Fruit fly (Drosophila melanogaster): ENCODE results near the gene Gss2.

Gss2 gene

DNA sequence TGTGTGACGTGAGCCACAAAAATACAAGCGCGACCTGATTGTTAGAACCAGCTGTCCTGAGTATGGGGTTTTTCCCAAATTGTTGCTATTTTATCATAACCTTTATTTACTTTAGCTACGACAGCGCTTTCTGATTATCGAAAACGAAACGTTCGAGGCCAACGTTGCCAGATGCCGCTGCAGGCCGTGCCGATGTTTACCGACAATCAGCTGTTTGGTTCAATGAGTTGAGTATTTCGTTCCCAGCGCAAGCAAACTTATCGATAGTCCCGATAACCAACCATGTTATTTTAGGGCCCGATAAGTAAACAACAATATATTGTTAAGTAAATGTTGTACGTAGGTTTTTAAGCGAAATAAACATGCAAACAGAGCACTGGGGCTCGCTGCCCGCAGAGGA, 49.3 kb upstream of the Gss2 start, which contains the start of the genes CG15814 and Spt7 (continued):
- TF ChIP-seq CG7963 (GFP tag; IDR thresholded peaks at IDR 0.05; ENCODE audit: partially characterized antibody) = peak; percentile 81
- peak; percentile 35 for TF ChIP-seq wek (GFP tag; optimal IDR thresholded peaks at IDR 0.05)
- TF ChIP-seq Ravus (GFP tag; IDR thresholded peaks at IDR 0.05) = no peak
- TF ChIP-seq CG6683 (GFP tag; optimal IDR thresholded peaks at IDR 0.05) = peak; percentile 31
- TF ChIP-seq CG7357 (GFP tag; IDR thresholded peaks at IDR 0.05) = no peak
- TF ChIP-seq ttk (GFP tag; IDR thresholded peaks at IDR 0.05) = no peak
- no peak for TF ChIP-seq CG6813 (GFP tag; optimal IDR thresholded peaks at IDR 0.05)
- TF ChIP-seq CG7839 (tag; optimal IDR thresholded peaks at IDR 0.05) = no peak
- no peak for TF ChIP-seq Eip74EF (GFP tag; optimal IDR thresholded peaks at IDR 0.05)
- TF ChIP-seq CG8359 (GFP tag; optimal IDR thresholded peaks at IDR 0.05; ENCODE audit: borderline replicate concordance) = no peak
- peak; percentile 62 for TF ChIP-seq pfk (GFP tag; optimal IDR thresholded peaks at IDR 0.05)
- TF ChIP-seq CG17328 (GFP tag; IDR thresholded peaks at IDR 0.05) = no peak
- TF ChIP-seq Usf (GFP tag; optimal IDR thresholded peaks at IDR 0.05) = no peak
- no peak for TF ChIP-seq oc (tag; optimal IDR thresholded peaks at IDR 0.05)
- TF ChIP-seq CG8944 (GFP tag; optimal IDR thresholded peaks at IDR 0.05) = no peak
- TF ChIP-seq CG2129 (GFP tag; IDR thresholded peaks at IDR 0.05; ENCODE audit: partially characterized antibody) = peak; percentile 54
- TF ChIP-seq salm (tag; optimal IDR thresholded peaks at IDR 0.05) = no peak
- TF ChIP-seq fru (optimal IDR thresholded peaks at IDR 0.05) = no peak
- TF ChIP-seq Aef1 (GFP tag; IDR thresholded peaks at IDR 0.05) = no peak
- no peak for TF ChIP-seq fd96Cb (tag; optimal IDR thresholded peaks at IDR 0.05)
- TF ChIP-seq ssp (GFP tag; IDR thresholded peaks at IDR 0.05) = no peak
- TF ChIP-seq ken (GFP tag; IDR thresholded peaks at IDR 0.05) = no peak
- no peak for TF ChIP-seq nau (GFP tag; optimal IDR thresholded peaks at IDR 0.05)
- peak; percentile 84 for TF ChIP-seq Opbp (GFP tag; IDR thresholded peaks at IDR 0.05; ENCODE audit: partially characterized antibody)
- no peak for TF ChIP-seq Ptx1 (GFP tag; IDR thresholded peaks at IDR 0.05)
- TF ChIP-seq CG14014 (GFP tag; IDR thresholded peaks at IDR 0.05) = peak; percentile 18; the same call in 1 of the 2 replicates
- TF ChIP-seq Ets97D (GFP tag; optimal IDR thresholded peaks at IDR 0.05) = peak; percentile 47
- peak; percentile 26 for TF ChIP-seq slp2 (GFP tag; optimal IDR thresholded peaks at IDR 0.05)
- peak; percentile 37 for TF ChIP-seq schlank (tag; optimal IDR thresholded peaks at IDR 0.05)
- no peak for TF ChIP-seq CG6689 (GFP tag; IDR thresholded peaks at IDR 0.05)
- no peak for TF ChIP-seq NC2α (GFP tag; optimal IDR thresholded peaks at IDR 0.05)
- no peak for TF ChIP-seq yki (optimal IDR thresholded peaks at IDR 0.05)
- no peak for TF ChIP-seq Lim3 (GFP tag; IDR thresholded peaks at IDR 0.05)
- TF ChIP-seq MBD-R2 (GFP tag; IDR thresholded peaks at IDR 0.05) = peak; percentile 96
- TF ChIP-seq CG10565 (GFP tag; optimal IDR thresholded peaks at IDR 0.05) = no peak
- TF ChIP-seq ap (GFP tag; IDR thresholded peaks at IDR 0.05) = no peak
- TF ChIP-seq maf-S (GFP tag; optimal IDR thresholded peaks at IDR 0.05) = peak; percentile 6
- TF ChIP-seq emc (GFP tag; optimal IDR thresholded peaks at IDR 0.05) = no peak
- peak; percentile 62 for TF ChIP-seq CG17829 (tag; optimal IDR thresholded peaks at IDR 0.05)
- TF ChIP-seq mld (GFP tag; IDR thresholded peaks at IDR 0.05; ENCODE audit: partially characterized antibody) = peak; percentile 82
- TF ChIP-seq CG5180 (GFP tag; optimal IDR thresholded peaks at IDR 0.05) = no peak
- TF ChIP-seq seq (GFP tag; IDR thresholded peaks at IDR 0.05) = no peak
- TF ChIP-seq en (GFP tag; optimal IDR thresholded peaks at IDR 0.05) = no peak
- no peak; the same call in 1 of the 2 replicates for TF ChIP-seq Adf1 (GFP tag; IDR thresholded peaks at IDR 0.05)
- TF ChIP-seq Chrac-16 (GFP tag; optimal IDR thresholded peaks at IDR 0.05) = no peak
- TF ChIP-seq CG15601 (tag; optimal IDR thresholded peaks at IDR 0.05) = peak; percentile 40
- no peak for TF ChIP-seq Antp (GFP tag; optimal IDR thresholded peaks at IDR 0.05)
- TF ChIP-seq CHES-1-like (GFP tag; optimal IDR thresholded peaks at IDR 0.05) = peak; percentile 75
- peak; percentile 35 for TF ChIP-seq CrebB (tag; optimal IDR thresholded peaks at IDR 0.05)
- peak; percentile 40 for TF ChIP-seq NC2β (GFP tag; optimal IDR thresholded peaks at IDR 0.05)
- TF ChIP-seq ac (GFP tag; optimal IDR thresholded peaks at IDR 0.05) = no peak
- peak; percentile 78 for TF ChIP-seq YL-1 (GFP tag; optimal IDR thresholded peaks at IDR 0.05)
